Worm (Caenorhabditis elegans): ENCODE results near the gene mau-8.

DNA sequence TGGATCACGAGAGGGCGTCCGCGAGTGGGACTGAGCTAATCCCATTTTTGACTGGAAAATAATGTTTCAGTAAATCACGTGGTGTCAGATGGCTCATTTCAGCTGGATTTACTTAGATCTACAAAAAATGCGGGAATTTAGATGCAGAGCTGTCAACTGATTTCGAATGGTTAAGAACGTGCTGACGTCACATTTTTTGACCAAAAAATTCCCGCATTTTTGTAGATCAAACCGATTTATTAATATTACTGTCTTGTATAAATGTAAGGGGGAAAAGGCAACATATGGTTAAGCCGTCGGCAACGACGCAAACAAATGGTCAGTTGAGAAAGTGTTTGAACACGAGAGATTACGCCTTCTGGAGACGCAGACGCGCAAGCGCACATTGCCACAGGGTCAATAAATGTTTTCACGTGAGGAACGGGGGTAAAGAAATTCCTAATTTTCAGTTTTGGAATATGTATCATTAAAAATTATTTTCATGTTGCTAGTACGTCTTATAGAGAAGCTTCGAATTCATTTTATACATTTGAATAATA is 35.1 kb downstream of the mau-8 start, which contains the start of gene gcl-1:
- TF ChIP-seq snpc-4 (tag; optimal IDR thresholded peaks at IDR 0.05), result no peak
- no peak for TF ChIP-seq ztf-11 (tag; optimal IDR thresholded peaks at IDR 0.05)
- no peak for TF ChIP-seq lin-13 (tag; optimal IDR thresholded peaks at IDR 0.05)
- no peak for TF ChIP-seq elt-1 (tag; optimal IDR thresholded peaks at IDR 0.05; ENCODE audit: borderline replicate concordance, insufficient read depth)
- TF ChIP-seq nhr-2 (tag; optimal IDR thresholded peaks at IDR 0.05), result no peak
- TF ChIP-seq M03D4.4 (tag; optimal IDR thresholded peaks at IDR 0.05), result no peak
